Worm (Caenorhabditis elegans): Measurements from ENCODE around the gene R05F9.7.

- no peak for TF ChIP-seq nhr-90 (tag; optimal IDR thresholded peaks at IDR 0.05)
- TF ChIP-seq nhr-179 (tag; optimal IDR thresholded peaks at IDR 0.05), result no peak
- no peak for TF ChIP-seq mes-4 (tag; optimal IDR thresholded peaks at IDR 0.05)
- TF ChIP-seq unc-62 (GFP tag; optimal IDR thresholded peaks at IDR 0.05), result no peak
- TF ChIP-seq rec-8 (tag; optimal IDR thresholded peaks at IDR 0.05), result no peak
- no peak for TF ChIP-seq F37B4.10 (GFP tag; IDR thresholded peaks at IDR 0.05)
Observed at ce11 chrII:4871834-4872233, 14.2 kb upstream of the R05F9.7 start.

All from whole organism, young adult.